Worm (Caenorhabditis elegans): ENCODE measurements around the gene F54H12.8.

Gene F54H12.8

DNA sequence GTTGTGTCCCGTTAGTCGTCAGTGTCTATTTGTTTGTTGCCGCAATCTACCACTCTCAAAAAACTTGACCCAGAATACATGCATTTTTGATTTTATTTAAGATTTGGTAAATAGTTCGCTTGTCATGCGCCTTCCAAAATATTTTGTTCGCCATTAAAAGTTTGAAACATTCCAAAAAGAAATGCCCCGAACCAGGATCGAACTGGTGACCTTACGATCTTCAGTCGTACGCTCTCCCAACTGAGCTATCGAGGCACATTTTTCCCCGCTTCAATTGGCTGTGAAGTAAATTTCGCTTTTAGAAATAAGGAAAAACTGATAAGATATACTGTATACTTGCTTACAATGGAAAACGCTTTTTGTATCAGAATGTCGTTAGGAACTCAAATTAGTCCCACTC, 9.3 kb upstream of the F54H12.8 start:
- TF ChIP-seq tbp1 (GFP tag; optimal IDR thresholded peaks at IDR 0.05), result peak; percentile 86
- TF ChIP-seq ztf-18 (tag; optimal IDR thresholded peaks at IDR 0.05), result peak; percentile 35
- no peak for TF ChIP-seq F57A8.1 (GFP tag; optimal IDR thresholded peaks at IDR 0.05)
- peak; percentile 26 for TF ChIP-seq lin-54 (GFP tag; optimal IDR thresholded peaks at IDR 0.05)
- 0 out of 2 replicates have a peak, but pooled peaks have one; percentile 20 for TF ChIP-seq rcor-1 (GFP tag; IDR thresholded peaks at IDR 0.05)
- peak; percentile 7 for TF ChIP-seq lsl-1 (GFP tag; optimal IDR thresholded peaks at IDR 0.05)
- TF ChIP-seq F37B4.10 (GFP tag; IDR thresholded peaks at IDR 0.05), result no peak
- no peak for TF ChIP-seq ztf-3 (GFP tag; optimal IDR thresholded peaks at IDR 0.05)
- no peak for TF ChIP-seq ama-1 (optimal IDR thresholded peaks at IDR 0.05)
- no peak for TF ChIP-seq ama-1 (GFP tag; optimal IDR thresholded peaks at IDR 0.05)
- no peak for TF ChIP-seq nhr-27 (tag; optimal IDR thresholded peaks at IDR 0.05)
- peak; percentile 66 for TF ChIP-seq lin-26 (GFP tag; IDR thresholded peaks at IDR 0.05)
- peak; percentile 13 for TF ChIP-seq ztf-26 (tag; optimal IDR thresholded peaks at IDR 0.05)
- no peak for TF ChIP-seq mxl-1 (tag; optimal IDR thresholded peaks at IDR 0.05)
- TF ChIP-seq ceh-91 (GFP tag; IDR thresholded peaks at IDR 0.05), result no peak
- peak; percentile 17 for TF ChIP-seq die-1 (tag; optimal IDR thresholded peaks at IDR 0.05)
- no peak for TF ChIP-seq cebp-1 (GFP tag; IDR thresholded peaks at IDR 0.05)
- TF ChIP-seq cebp-1 (tag; optimal IDR thresholded peaks at IDR 0.05), result peak; percentile 9
- TF ChIP-seq ekl-4 (GFP tag; IDR thresholded peaks at IDR 0.05), result peak; percentile 47; the same call in 1 of the 2 replicates
- TF ChIP-seq rpc-1 (optimal IDR thresholded peaks at IDR 0.05), result peak; percentile 60
- TF ChIP-seq rpc-1 (tag; optimal IDR thresholded peaks at IDR 0.05), result peak; percentile 68
- TF ChIP-seq D2030.7 (GFP tag; IDR thresholded peaks at IDR 0.05), result peak; percentile 17; the same call in 1 of the 2 replicates
- 0 out of 2 replicates have a peak, but pooled peaks have one; percentile 13 for TF ChIP-seq aptf-3 (GFP tag; IDR thresholded peaks at IDR 0.05)
- TF ChIP-seq madf-6 (GFP tag; IDR thresholded peaks at IDR 0.05), result peak; percentile 61; the same call in 1 of the 2 replicates
- peak; percentile 10 for TF ChIP-seq nhr-80 (tag; optimal IDR thresholded peaks at IDR 0.05)
- TF ChIP-seq B0261.1 (tag; optimal IDR thresholded peaks at IDR 0.05), result peak; percentile 64

DNA sequence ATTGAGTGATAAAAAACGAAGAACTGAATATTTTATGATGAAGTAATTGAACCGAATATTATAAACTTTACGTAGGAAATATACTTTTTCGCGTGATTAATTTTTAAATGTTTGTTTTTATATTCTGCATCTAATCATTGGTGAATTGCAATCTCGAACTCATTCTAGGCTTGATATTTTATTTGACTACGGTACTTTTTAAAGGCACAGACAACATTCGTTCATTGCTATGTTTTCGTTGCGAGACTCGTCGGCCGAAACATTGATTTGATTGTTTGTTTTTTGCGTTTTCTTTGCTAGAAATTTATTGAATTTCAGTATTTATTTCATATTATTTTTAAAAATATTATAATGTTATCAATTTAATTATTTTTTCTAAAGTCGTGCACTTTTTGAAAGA, 8.8 kb upstream of the F54H12.8 start, which contains the start of gene C06G4.4:
C06G4.4 (minus strand) TSS at position 36 of the 400 bp plus-strand sequence.
- no peak for TF ChIP-seq fkh-3 (tag; optimal IDR thresholded peaks at IDR 0.05)
- TF ChIP-seq dpl-1 (GFP tag; optimal IDR thresholded peaks at IDR 0.05), result peak; percentile 2
- TF ChIP-seq xnd-1 (tag; optimal IDR thresholded peaks at IDR 0.05), result peak; percentile 29
- no peak for TF ChIP-seq aptf-2 (GFP tag; conservative IDR thresholded peaks at IDR 0.05)
- TF ChIP-seq madf-6 (GFP tag; IDR thresholded peaks at IDR 0.05), result peak; percentile 81
- peak; percentile 45; the same call in 1 of the 2 replicates for TF ChIP-seq F33H1.4 (GFP tag; IDR thresholded peaks at IDR 0.05)
- TF ChIP-seq madf-8 (GFP tag; conservative IDR thresholded peaks at IDR 0.05), result peak; percentile 77
- no peak for TF ChIP-seq mcd-1 (GFP tag; IDR thresholded peaks at IDR 0.05)
- TF ChIP-seq lsl-1 (GFP tag; optimal IDR thresholded peaks at IDR 0.05), result peak; percentile 70
- no peak for TF ChIP-seq C06A6.2 (GFP tag; conservative IDR thresholded peaks at IDR 0.05)
- TF ChIP-seq lin-35 (GFP tag; optimal IDR thresholded peaks at IDR 0.05), result peak in 1 of 3 experiments; percentile 10
- TF ChIP-seq snpc-3.4 (tag; optimal IDR thresholded peaks at IDR 0.05), result no peak
- TF ChIP-seq attf-5 (GFP tag; optimal IDR thresholded peaks at IDR 0.05), result no peak
- TF ChIP-seq ceh-58 (GFP tag; IDR thresholded peaks at IDR 0.05), result no peak

DNA sequence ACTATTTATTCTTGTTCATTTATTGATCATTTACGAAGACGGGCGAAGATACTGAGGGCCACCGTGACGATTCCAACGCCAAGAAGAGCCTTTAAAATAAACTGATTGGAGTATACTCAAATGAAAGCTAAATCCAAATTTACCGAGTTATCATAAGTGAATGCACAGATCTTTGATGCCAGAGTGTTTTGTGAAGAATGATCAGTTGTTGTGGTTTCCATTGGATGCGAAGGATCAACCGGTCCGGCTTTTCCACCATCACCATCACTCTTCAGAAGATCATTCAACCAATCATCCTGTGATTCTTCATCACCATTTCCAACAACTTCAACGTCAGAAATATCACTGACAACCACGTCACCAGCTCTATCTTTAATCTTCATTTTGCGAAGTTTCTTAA, 8.2 kb upstream of the F54H12.8 start:
- TF ChIP-seq hsf-1 (GFP tag; IDR thresholded peaks at IDR 0.05), result 0 out of 2 replicates have a peak, but pooled peaks have one; percentile 32
- TF ChIP-seq ztf-3 (GFP tag; optimal IDR thresholded peaks at IDR 0.05), result peak; percentile 2
- 0 out of 2 replicates have a peak, but pooled peaks have one; percentile 44 for TF ChIP-seq nhr-120 (GFP tag; IDR thresholded peaks at IDR 0.05)
- TF ChIP-seq ceh-91 (GFP tag; IDR thresholded peaks at IDR 0.05), result no peak
- peak; percentile 63 for TF ChIP-seq nfyb-1 (GFP tag; IDR thresholded peaks at IDR 0.05)
- TF ChIP-seq attf-6 (GFP tag; IDR thresholded peaks at IDR 0.05), result 0 out of 2 replicates have a peak, but pooled peaks have one; percentile 9
- no peak for TF ChIP-seq athp-1 (tag; optimal IDR thresholded peaks at IDR 0.05)
- 0 out of 2 replicates have a peak, but pooled peaks have one; percentile 52 for TF ChIP-seq K11D2.4 (GFP tag; IDR thresholded peaks at IDR 0.05)
- TF ChIP-seq sptf-2 (GFP tag; optimal IDR thresholded peaks at IDR 0.05), result no peak
- TF ChIP-seq snpc-4 (GFP tag; optimal IDR thresholded peaks at IDR 0.05), result no peak
- TF ChIP-seq snpc-4 (tag; optimal IDR thresholded peaks at IDR 0.05), result peak in 1 of 4 experiments; percentile 22
- peak; percentile 6 for TF ChIP-seq die-1 (tag; optimal IDR thresholded peaks at IDR 0.05)
- peak; percentile 90 for TF ChIP-seq hrde-1 (tag; optimal IDR thresholded peaks at IDR 0.05; ENCODE audit: borderline replicate concordance)
- peak; percentile 20 for TF ChIP-seq zim-3 (tag; optimal IDR thresholded peaks at IDR 0.05)

All from whole organism, young adult.